Fruit fly (Drosophila melanogaster): ENCODE results near the gene Atat.

Atat gene

DNA sequence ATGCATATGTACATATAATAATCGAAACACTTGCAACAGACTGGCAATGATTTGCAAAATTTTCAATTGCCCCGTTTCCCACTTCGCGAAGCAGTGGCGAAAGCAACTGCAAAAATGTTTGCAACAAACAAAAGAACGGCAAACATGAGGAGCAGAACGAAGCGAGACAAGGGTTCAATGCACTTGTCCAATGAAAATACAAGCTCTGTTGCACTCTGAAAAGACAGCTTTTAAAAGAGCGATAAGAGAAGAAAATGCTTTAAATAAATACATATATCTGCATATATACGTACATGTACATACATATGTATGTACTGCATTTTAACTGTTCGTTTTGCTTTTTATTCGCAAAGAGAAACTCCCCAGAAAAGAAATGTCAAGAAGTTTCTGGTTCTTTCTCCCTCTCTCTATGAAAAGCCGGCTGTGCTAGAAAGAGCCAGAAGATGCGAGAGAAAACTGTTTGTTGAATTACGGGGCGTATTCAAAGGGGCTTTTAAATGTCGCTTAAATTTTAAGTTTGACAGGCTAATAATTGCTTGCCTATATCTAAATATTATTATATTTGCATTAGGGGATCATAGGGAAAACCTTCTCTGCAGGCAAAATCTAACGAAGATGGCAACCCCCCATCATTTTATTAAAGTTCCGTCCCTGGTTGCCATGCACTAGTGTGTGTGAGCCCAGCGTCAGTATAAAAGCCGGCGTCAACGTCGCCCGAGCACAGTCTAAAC, 43.0 kb downstream of the Atat start, which contains the start of gene Hsp27:
Gene Hsp27, plus strand, starts transcription at position 719 of the 731 bp plus-strand sequence.
- peak; percentile 99 for TF ChIP-seq CG17801 (GFP tag; optimal IDR thresholded peaks at IDR 0.05; ENCODE audit: partially characterized antibody)

DNA sequence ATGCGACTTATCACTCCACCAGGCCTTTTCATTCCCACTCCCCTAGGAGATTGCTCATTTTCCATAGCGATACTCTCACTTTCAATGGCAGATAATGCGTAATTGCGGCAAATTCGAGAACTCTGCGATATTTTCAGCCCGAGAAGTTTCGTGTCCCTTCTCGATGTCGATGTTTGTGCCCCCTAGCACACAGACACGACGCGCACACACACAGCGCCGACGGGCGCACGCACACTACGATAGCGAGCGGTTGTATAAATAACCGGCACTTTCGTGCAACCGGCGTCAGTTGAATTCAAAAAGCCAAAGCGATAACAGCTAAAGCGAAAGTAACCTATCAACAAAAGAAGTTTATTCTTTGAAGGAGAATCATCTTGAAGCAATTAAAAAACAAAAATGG, 45.0 kb downstream of the Atat start, which contains the start of gene Hsp23:
Gene Hsp23, plus strand, starts transcription at position 281 of the 400 bp plus-strand sequence.
- no peak for TF ChIP-seq CG17801 (GFP tag; optimal IDR thresholded peaks at IDR 0.05; ENCODE audit: partially characterized antibody)

DNA sequence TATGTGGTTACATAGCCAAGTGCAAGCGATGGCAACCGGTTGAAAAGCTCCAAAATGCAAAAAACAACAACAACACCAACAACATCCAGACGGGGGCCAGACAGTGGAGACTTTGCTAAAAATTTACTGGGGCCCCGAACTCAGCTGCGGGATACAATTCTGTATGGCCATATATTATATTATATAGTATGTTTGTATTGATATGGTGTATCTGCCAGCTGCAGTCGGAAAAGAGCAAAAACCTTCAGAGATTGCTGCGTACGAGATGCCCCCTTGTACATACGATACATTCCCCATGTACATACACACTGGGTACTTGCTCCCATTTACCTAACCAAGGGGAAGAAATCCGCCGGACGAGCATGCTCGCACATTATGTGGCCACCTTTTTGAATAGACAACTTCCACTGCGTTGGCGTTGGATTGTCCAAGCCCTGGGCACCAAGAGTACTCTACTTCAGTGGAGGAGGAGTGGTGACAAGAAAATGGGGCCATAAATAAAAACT, 46.2 kb downstream of the Atat start:
- no peak for TF ChIP-seq CG17801 (GFP tag; optimal IDR thresholded peaks at IDR 0.05; ENCODE audit: partially characterized antibody)

DNA sequence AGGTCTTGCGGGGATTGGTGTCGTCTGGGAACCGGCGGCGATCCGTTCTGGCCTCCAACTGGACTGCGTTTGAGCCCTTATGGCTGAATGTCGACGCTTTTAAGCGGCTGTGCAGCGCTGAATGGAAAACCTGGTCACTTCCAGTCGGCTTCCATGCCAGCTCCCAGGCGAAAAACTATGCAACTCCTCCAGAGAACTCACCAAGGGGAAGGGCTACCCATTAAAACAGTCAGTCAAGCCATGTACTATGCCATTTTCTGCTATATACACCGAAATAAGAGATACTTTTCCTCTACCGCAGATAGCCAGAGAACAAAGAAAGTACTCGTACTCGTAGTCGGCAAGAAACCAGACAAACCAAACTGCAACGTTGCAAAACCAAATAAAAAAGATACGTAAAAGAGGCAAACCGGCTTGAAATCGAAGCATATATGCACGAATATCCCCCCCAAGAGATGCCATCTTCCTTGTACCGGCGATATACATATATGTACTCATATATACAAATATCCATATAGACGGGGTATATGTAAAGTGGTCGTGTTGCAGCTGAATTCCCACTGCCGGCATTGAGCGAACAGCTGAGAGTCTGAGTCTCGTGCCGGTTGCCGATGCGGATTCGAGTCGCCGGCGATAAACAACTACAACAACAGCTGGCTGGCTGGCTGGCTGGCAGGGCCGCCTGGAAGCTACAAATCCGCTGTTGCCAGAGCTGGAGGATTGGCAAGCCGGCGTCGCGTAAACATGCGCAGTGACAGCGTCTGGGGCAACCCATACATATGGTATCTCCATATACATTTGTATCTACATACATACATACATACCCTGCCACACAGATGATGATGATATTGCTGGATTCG, 46.8 kb downstream of the Atat start, which contains the start of gene Hsp67Ba:
Gene Hsp67Ba, minus strand, starts transcription at position 51 of the 860 bp plus-strand sequence.
- no peak for TF ChIP-seq CG17801 (GFP tag; optimal IDR thresholded peaks at IDR 0.05; ENCODE audit: partially characterized antibody)

DNA sequence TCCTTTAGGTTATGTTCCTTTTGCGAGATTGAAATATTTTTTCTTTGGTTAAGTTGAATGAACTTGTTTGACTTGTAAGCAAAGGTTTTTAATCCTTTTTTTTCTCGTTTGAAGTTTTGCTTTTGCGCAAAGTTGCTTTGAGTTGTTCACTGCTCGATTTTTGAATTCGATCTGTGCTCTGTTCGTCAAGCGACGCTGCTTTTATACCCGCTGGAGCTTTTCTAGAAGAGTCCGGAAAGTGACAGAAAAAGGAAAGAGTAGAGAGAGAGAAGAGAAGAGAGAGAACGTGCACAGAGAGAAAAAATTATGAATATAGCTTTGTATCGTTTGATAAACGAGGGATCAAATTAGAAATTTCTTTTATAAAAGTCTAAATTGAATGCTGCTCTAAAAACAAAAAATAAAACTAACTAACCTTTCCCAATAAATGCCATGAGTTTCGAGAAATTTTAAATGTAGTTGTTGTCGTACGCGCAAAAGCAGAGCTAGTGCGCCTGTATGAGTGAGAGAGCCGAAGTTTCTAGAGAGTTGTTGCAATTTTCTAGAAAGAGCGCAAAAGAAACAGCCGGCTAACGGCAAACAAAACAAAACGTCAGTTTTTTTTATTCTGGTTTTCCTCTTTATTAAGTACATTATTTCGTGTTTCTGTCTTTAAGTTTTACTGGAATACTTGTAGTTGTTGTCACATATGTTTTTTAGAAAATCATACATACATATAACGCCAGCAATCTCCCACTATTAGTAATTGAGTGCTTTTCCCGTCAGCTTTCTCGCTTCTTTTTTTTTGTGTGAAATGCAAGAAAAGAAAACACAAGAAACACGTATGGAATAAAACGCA, 49.1 kb downstream of the Atat start, which contains the start of gene Hsp26:
Gene Hsp26, minus strand, starts transcription at position 230 of the 838 bp plus-strand sequence.
- TF ChIP-seq CG17801 (GFP tag; optimal IDR thresholded peaks at IDR 0.05; ENCODE audit: partially characterized antibody): peak; percentile 90

DNA sequence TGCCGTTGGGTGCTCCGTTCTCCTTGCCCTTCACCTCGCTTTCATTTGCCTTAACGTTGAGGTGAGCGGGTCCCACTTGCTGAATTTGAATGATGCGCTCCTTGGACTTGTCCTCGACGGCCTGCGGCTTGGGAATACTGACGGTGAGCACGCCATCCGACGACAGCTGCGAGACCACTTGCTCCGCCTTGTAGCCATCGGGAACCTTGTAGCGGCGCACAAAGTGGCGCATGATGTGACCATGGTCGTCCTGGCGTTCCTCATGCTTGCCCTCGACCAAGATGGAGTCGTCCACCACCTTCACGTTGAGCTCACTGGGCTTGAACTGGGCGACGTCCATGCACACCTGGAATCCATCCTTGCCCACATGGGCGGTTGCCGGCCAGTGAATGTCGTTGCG, 50.0 kb downstream of the Atat start:
- no peak for TF ChIP-seq CG17801 (GFP tag; optimal IDR thresholded peaks at IDR 0.05; ENCODE audit: partially characterized antibody)

DNA sequence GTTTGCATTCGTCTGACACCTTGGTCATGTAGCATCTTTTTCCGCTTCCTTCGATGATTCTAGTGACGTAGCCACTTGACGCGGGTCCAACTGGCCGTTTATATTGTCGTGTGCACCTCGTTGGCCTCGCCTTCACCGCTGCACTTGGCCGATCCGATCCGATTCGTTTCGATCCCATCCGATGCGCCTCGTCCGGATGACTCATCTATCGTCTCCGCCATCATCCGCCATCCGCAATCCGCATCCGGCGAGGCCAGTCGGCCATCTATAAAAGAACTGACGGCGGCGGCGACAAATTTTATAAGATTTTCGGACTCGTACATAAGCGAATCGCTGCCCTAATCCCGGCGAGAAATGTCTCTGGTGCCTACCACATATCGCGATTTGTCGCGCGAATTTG, 51.4 kb downstream of the Atat start, which contains the start of gene CG4461:
Gene CG4461, plus strand, starts transcription at position 301 of the 400 bp plus-strand sequence.
- TF ChIP-seq CG17801 (GFP tag; optimal IDR thresholded peaks at IDR 0.05; ENCODE audit: partially characterized antibody): no peak

DNA sequence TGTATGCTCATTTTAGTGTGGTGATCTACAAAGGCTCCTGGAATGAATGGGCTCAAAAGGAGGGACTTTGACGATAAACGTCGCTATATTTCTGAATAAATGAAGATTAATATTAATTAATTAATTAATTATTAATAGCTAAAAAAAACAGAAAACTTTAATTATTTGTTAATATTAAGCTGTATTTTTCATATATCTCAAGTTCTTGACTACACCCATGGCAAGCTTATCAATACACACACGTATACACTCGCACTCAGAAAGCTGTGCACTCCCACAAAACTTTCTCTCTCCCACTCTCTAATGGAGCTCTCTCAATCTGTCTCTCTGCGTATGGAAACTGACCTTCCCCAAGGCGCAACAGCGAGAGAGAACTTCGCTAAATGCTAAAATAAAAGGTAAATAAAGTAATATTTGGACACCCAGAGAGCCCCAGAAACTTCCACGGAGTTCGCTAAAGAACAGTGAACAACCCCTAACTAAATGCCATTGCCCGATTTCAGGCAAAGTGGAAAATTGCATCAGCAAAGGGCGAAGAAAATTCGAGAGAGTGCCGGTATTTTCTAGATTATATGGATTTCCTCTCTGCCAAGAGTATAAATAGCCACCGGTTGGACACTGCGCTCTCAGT, 53.1 kb downstream of the Atat start:
- TF ChIP-seq CG17801 (GFP tag; optimal IDR thresholded peaks at IDR 0.05; ENCODE audit: partially characterized antibody): no peak

DNA sequence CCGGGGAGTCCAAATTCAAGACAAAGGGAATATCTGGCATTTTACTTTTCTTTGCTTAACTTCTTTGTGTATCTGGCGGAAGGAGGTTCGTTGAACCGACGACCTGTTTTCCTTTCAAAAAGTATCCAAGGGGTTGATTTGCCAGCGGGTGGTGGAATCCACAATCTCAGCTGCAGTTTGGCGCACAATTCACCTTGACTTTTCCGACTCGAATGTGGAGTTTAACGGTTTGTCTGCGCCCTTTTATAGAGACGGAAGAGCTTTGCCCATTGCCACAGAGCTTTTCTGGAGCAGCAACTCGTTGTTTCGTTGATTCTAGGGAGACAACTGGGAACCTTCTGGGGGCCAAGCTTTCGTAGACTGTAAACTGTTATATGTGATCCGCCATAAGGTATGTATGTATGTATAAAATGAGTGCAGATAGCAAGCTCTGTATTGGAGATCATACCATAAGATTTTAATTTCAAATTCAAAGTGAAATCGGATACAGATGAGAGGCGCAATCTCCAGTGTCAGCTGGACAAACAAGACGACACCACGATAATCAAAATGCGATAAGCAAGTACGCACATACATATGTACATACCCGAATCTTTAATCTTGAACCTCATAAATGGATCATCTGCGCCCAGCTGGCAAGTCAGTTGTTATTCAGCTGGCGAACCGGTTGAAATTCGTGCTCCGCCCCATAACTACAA, 54.1 kb downstream of the Atat start, which contains the start of the genes Hsp67Bc, CG4456 and Hsp22:
Gene Hsp67Bc, minus strand, starts transcription at position 220 of the 698 bp plus-strand sequence.
Gene CG4456, plus strand, starts transcription at position 445 of the 698 bp plus-strand sequence.
Gene Hsp22, plus strand, starts transcription at position 654 of the 698 bp plus-strand sequence.
- no peak for TF ChIP-seq CG17801 (GFP tag; optimal IDR thresholded peaks at IDR 0.05; ENCODE audit: partially characterized antibody)

DNA sequence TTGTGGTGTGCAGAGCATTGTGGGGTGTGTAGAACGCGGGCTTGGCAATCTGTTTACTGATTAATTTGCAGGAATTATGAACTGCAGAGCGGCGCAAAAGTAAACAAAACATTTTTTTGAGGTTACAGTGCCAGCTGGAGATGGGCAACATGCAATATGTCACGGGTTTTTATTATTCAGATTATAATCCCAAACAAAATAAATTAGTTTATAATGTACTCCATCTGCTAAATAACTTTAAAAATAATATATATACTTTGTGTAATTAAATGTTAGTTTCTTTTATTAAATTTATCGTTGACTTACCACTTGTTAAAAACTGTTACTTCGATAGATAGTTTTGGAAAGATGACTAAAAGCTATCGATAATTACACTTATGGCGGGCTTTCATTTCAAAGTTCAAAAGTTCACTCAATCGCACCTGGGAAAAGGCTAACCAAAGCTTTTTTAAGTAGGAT, 55.6 kb downstream of the Atat start, which contains the start of gene Fdx1:
Gene Fdx1, minus strand, starts transcription at position 332 of the 459 bp plus-strand sequence.
- TF ChIP-seq CG17801 (GFP tag; optimal IDR thresholded peaks at IDR 0.05; ENCODE audit: partially characterized antibody): peak; percentile 64

DNA sequence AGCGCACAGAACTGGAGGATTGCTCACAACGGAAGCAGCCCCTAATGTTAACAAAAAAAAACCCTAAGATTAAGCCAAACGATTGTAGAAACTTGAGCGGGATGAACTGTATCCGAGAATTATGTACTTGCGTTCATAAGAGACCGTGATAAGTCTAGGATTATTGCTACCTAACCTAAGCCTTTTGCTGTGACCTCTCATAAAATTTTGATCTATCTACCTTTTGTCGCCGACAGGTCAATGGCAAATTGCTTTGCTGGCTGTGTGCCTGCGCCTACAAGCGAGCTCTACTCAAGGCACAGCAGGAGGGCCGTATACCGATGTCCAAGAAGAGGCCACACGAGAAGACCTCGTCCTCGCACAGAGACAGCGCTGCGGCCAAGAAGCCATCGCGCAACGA, 57.9 kb downstream of the Atat start:
- TF ChIP-seq CG17801 (GFP tag; optimal IDR thresholded peaks at IDR 0.05; ENCODE audit: partially characterized antibody): no peak

DNA sequence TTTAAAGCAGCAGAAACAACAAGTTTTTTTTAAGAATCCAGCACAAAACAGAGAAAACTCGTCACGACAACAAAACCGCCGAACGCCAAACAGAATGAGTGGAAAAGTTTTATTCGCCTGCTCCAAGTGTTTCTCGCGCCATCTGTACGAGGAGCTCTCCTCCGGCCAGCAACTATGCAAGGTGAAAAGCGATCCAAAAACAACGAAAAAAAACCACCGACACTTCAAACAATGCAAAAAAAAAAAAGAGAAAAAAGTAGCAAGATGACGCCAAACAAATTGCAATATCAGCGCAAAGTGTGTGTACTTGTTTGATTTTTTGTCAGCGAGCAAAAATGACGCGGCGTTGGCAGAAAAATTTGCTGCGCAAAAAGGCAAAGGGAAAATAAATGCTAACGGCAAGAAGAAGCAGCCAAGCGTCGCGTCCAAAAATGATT, 59.1 kb downstream of the Atat start:
- peak; percentile 78 for TF ChIP-seq CG17801 (GFP tag; optimal IDR thresholded peaks at IDR 0.05; ENCODE audit: partially characterized antibody)
